Worm (Caenorhabditis elegans): ENCODE results near the gene K02C4.3.

Gene K02C4.3

ce11 chrII:8086803-8087202 lies at the start of gene K02C4.3:
K02C4.3 (minus strand) TSS chrII:8086853.
- no peak for TF ChIP-seq unc-62 (GFP tag; optimal IDR thresholded peaks at IDR 0.05)

ce11 chrII:8135953-8136352 lies 49.3 kb upstream of the K02C4.3 start:
- no peak for TF ChIP-seq unc-62 (GFP tag; optimal IDR thresholded peaks at IDR 0.05)

ce11 chrII:8131413-8131966 lies 44.8 kb upstream of the K02C4.3 start:
- no peak for TF ChIP-seq unc-62 (GFP tag; optimal IDR thresholded peaks at IDR 0.05)

- no peak for TF ChIP-seq unc-62 (GFP tag; optimal IDR thresholded peaks at IDR 0.05)
Observed at ce11 chrII:8130792-8131191, 44.1 kb upstream of the K02C4.3 start.

- no peak for TF ChIP-seq unc-62 (GFP tag; optimal IDR thresholded peaks at IDR 0.05)
Observed at ce11 chrII:8129495-8130010, 42.9 kb upstream of the K02C4.3 start, which contains the start of gene ulp-4. ulp-4 (plus strand) TSS chrII:8129960.

- TF ChIP-seq unc-62 (GFP tag; optimal IDR thresholded peaks at IDR 0.05) = no peak
Observed at ce11 chrII:8129040-8129387, 42.4 kb upstream of the K02C4.3 start.

ce11 chrII:8128273-8129039 lies 41.8 kb upstream of the K02C4.3 start:
- no peak for TF ChIP-seq unc-62 (GFP tag; optimal IDR thresholded peaks at IDR 0.05)

ce11 chrII:8127794-8128193 lies 41.1 kb upstream of the K02C4.3 start:
- TF ChIP-seq unc-62 (GFP tag; optimal IDR thresholded peaks at IDR 0.05) = no peak

- no peak for TF ChIP-seq unc-62 (GFP tag; optimal IDR thresholded peaks at IDR 0.05)
Observed at ce11 chrII:8127290-8127689, 40.6 kb upstream of the K02C4.3 start.

ce11 chrII:8126617-8127016 lies 40.0 kb upstream of the K02C4.3 start:
- TF ChIP-seq unc-62 (GFP tag; optimal IDR thresholded peaks at IDR 0.05) = no peak

- no peak for TF ChIP-seq unc-62 (GFP tag; optimal IDR thresholded peaks at IDR 0.05)
Observed at ce11 chrII:8126132-8126531, 39.5 kb upstream of the K02C4.3 start.

ce11 chrII:8125439-8125838 lies 38.8 kb upstream of the K02C4.3 start:
- TF ChIP-seq unc-62 (GFP tag; optimal IDR thresholded peaks at IDR 0.05) = no peak

- no peak for TF ChIP-seq unc-62 (GFP tag; optimal IDR thresholded peaks at IDR 0.05)
Observed at ce11 chrII:8124867-8125266, 38.2 kb upstream of the K02C4.3 start, which contains the start of gene ire-1. ire-1 (minus strand) TSS chrII:8124910.

- no peak for TF ChIP-seq unc-62 (GFP tag; optimal IDR thresholded peaks at IDR 0.05)
Observed at ce11 chrII:8117426-8117825, 30.8 kb upstream of the K02C4.3 start.

ce11 chrII:8116159-8116558 lies 29.5 kb upstream of the K02C4.3 start, which contains the start of gene unc-105:
unc-105 (plus strand) TSS chrII:8116459.
- TF ChIP-seq unc-62 (GFP tag; optimal IDR thresholded peaks at IDR 0.05) = no peak

- TF ChIP-seq unc-62 (GFP tag; optimal IDR thresholded peaks at IDR 0.05) = no peak
Observed at ce11 chrII:8112063-8112462, 25.4 kb upstream of the K02C4.3 start, which contains the start of gene lron-4. lron-4 (minus strand) TSS chrII:8112163.
